Worm (Caenorhabditis elegans): Measurements from ENCODE around the gene srbc-82.

DNA sequence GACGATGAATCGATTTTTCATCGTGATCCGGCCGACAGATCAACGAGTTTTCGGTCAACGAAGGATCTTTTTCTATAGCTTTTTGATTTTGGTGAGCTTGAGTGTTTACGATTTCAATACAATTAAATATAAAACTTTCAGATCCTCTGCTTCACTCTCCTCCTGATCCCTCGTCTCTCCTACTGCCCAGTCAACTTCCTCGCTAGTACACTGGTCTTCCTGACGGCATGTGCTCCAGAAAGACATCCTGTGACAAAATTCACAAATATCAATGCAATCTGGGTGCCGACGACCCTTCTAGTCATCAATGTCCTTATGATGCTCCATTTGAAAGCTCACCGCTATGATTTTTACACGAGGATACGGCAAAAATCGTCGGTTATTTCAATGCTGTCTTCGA lies 8.0 kb downstream of the srbc-82 start:
- TF ChIP-seq tbx-2 (tag; optimal IDR thresholded peaks at IDR 0.05) (no peak), fos-1 (tag; optimal IDR thresholded peaks at IDR 0.05) (no peak)

Data from whole organism, L3 larva.